Worm (Caenorhabditis elegans): Measurements from ENCODE around the gene K05F6.10.

- TF ChIP-seq ama-1 (optimal IDR thresholded peaks at IDR 0.05), result no peak
- no peak for TF ChIP-seq B0310.2 (tag; optimal IDR thresholded peaks at IDR 0.05)
- no peak for TF ChIP-seq F13C5.2 (tag; optimal IDR thresholded peaks at IDR 0.05)
- no peak for TF ChIP-seq ets-7 (tag; optimal IDR thresholded peaks at IDR 0.05)
- TF ChIP-seq hnd-1 (tag; optimal IDR thresholded peaks at IDR 0.05), result no peak
- no peak for TF ChIP-seq aly-1 (tag; optimal IDR thresholded peaks at IDR 0.05)
- TF ChIP-seq pes-1 (GFP tag; IDR thresholded peaks at IDR 0.05), result no peak
- TF ChIP-seq ceh-13 (GFP tag; optimal IDR thresholded peaks at IDR 0.05), result no peak
- TF ChIP-seq sea-1 (GFP tag; conservative IDR thresholded peaks at IDR 0.05), result no peak
- TF ChIP-seq scrt-1 (GFP tag; IDR thresholded peaks at IDR 0.05), result no peak
- TF ChIP-seq hmg-4 (GFP tag; optimal IDR thresholded peaks at IDR 0.05), result no peak
- no peak for TF ChIP-seq tbx-11 (GFP tag; IDR thresholded peaks at IDR 0.05)
Observed at ce11 chrII:1584140-1584539, 8.2 kb upstream of the K05F6.10 start, which contains the start of gene clec-21.
